Worm (Caenorhabditis elegans): ENCODE data around the gene T25D10.1.

- TF ChIP-seq snpc-4 (tag; optimal IDR thresholded peaks at IDR 0.05) (no peak), ztf-11 (tag; optimal IDR thresholded peaks at IDR 0.05) (no peak)
Observed at ce11 chrII:6410181-6410580, 7.0 kb downstream of the T25D10.1 start, which contains the start of gene T25D10.4.

Measured in whole organism, L1 larva.